Worm (Caenorhabditis elegans): ENCODE measurements around the gene B0336.7.
A peak's percentile ranks its signal among the peaks of the same experiment; 100 is the strongest.

The B0336.7 gene

DNA sequence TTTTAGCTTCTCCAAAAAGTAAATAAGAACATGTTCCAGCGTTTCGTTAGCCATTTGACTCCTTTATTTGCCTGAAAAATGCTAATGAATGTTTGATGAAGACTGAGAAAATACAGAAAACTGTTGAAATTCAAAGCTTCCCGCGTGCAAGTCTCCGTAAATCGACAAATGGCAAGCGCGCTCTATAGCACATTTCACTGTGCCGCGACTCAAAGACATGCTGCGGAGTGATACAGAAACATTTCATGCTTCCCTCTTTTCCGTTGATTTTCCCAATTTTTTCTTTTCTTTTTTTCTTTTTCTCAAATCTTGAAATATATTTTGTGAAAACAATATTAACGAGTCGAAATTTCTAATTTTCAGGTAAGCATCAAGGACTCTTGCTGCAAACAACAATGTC is 18.2 kb downstream of the B0336.7 start, which contains the start of the genes ska-3 and rps-12 (continued):
- TF ChIP-seq mxl-2 (GFP tag; conservative IDR thresholded peaks at IDR 0.05) (peak; percentile 69), nhr-10 (tag; optimal IDR thresholded peaks at IDR 0.05) (peak; percentile 65), nhr-11 (tag; optimal IDR thresholded peaks at IDR 0.05) (peak; percentile 100), unc-130 (GFP tag; optimal IDR thresholded peaks at IDR 0.05) (peak; percentile 89), rbr-2 (tag; optimal IDR thresholded peaks at IDR 0.05) (peak; percentile 98), nhr-76 (tag; optimal IDR thresholded peaks at IDR 0.05) (peak; percentile 75), zag-1 (tag; optimal IDR thresholded peaks at IDR 0.05) (peak; percentile 86), spr-3 (GFP tag; optimal IDR thresholded peaks at IDR 0.05) (peak; percentile 94), lin-39 (tag; optimal IDR thresholded peaks at IDR 0.05) (no peak), dmd-8 (GFP tag; IDR thresholded peaks at IDR 0.05) (no peak), pqm-1 (tag; optimal IDR thresholded peaks at IDR 0.05) (peak; percentile 74), mdl-1 (tag; optimal IDR thresholded peaks at IDR 0.05) (peak; percentile 90 to 97), pha-4 (GFP tag; IDR thresholded peaks at IDR 0.05) (peak; percentile 94), pha-4 (tag; optimal IDR thresholded peaks at IDR 0.05) (peak; percentile 99), ceh-82 (tag; optimal IDR thresholded peaks at IDR 0.05) (no peak), zip-2 (tag; optimal IDR thresholded peaks at IDR 0.05) (peak; percentile 88), snpc-4 (tag; optimal IDR thresholded peaks at IDR 0.05) (peak; percentile 58), skn-1 (tag; optimal IDR thresholded peaks at IDR 0.05) (no peak), nhr-42 (GFP tag; IDR thresholded peaks at IDR 0.05) (peak; percentile 96), vab-7 (GFP tag; IDR thresholded peaks at IDR 0.05) (peak; percentile 88), fkh-10 (GFP tag; optimal IDR thresholded peaks at IDR 0.05) (peak; percentile 99), fos-1 (tag; optimal IDR thresholded peaks at IDR 0.05) (peak; percentile 55), set-16 (GFP tag; IDR thresholded peaks at IDR 0.05) (peak; percentile 23; the same call in 1 of the 2 replicates), hif-1 (tag; optimal IDR thresholded peaks at IDR 0.05) (peak; percentile 49 to 92), unc-39 (tag; optimal IDR thresholded peaks at IDR 0.05) (no peak), T20F7.1 (GFP tag; optimal IDR thresholded peaks at IDR 0.05) (no peak), ctbp-1 (GFP tag; IDR thresholded peaks at IDR 0.05) (peak; percentile 95), F26F4.8 (GFP tag; conservative IDR thresholded peaks at IDR 0.05) (no peak), nhr-41 (GFP tag; IDR thresholded peaks at IDR 0.05) (0 out of 2 replicates have a peak, but pooled peaks have one; percentile 62), nhr-48 (tag; optimal IDR thresholded peaks at IDR 0.05) (peak; percentile 84), dmd-9 (GFP tag; IDR thresholded peaks at IDR 0.05) (peak; percentile 96), daf-8 (GFP tag; IDR thresholded peaks at IDR 0.05) (no peak), dmd-6 (GFP tag; IDR thresholded peaks at IDR 0.05) (peak; percentile 98), ama-1 (optimal IDR thresholded peaks at IDR 0.05) (peak; percentile 91), ztf-7 (tag; optimal IDR thresholded peaks at IDR 0.05) (peak; percentile 93), mep-1 (tag; optimal IDR thresholded peaks at IDR 0.05) (peak; percentile 99), nhr-77 (tag; optimal IDR thresholded peaks at IDR 0.05) (peak; percentile 99), dve-1 (tag; optimal IDR thresholded peaks at IDR 0.05; ENCODE audit: insufficient read depth) (peak; percentile 100), F49E8.2 (tag; optimal IDR thresholded peaks at IDR 0.05; ENCODE audit: borderline replicate concordance) (peak; percentile 52), cey-2 (tag; optimal IDR thresholded peaks at IDR 0.05; ENCODE audit: borderline replicate concordance, insufficient read depth) (peak; percentile 35), daf-16 (GFP tag; optimal IDR thresholded peaks at IDR 0.05) (peak in 1 of 2 experiments; percentile 80), daf-16 (tag; optimal IDR thresholded peaks at IDR 0.05) (peak; percentile 91), Y75B8A.6 (GFP tag; IDR thresholded peaks at IDR 0.05) (peak; percentile 88), ces-1 (GFP tag; optimal IDR thresholded peaks at IDR 0.05) (peak; percentile 80), nhr-237 (tag; optimal IDR thresholded peaks at IDR 0.05) (peak; percentile 67), T26A8.4 (GFP tag; IDR thresholded peaks at IDR 0.05) (peak; percentile 97), daf-12 (tag; optimal IDR thresholded peaks at IDR 0.05) (no peak), php-3 (GFP tag; IDR thresholded peaks at IDR 0.05) (peak; percentile 64), attf-4 (tag; optimal IDR thresholded peaks at IDR 0.05) (peak; percentile 4), ceh-32 (tag; optimal IDR thresholded peaks at IDR 0.05; ENCODE audit: poor library complexity) (peak; percentile 73), F44E2.7 (GFP tag; IDR thresholded peaks at IDR 0.05) (no peak), arid-1 (GFP tag; conservative IDR thresholded peaks at IDR 0.05) (peak; percentile 98), mdt-29 (GFP tag; IDR thresholded peaks at IDR 0.05) (peak; percentile 90)

Data from whole organism, L4 larva.